Fruit fly (Drosophila melanogaster) whole organism, embryonic: Measurements from ENCODE around the gene CG31680.

Source experiments
- BEAF-32 ChIP-seq: fragments of 200-800 bp; sonication (Bioruptor generic); optimal IDR thresholded peaks from 3 replicates; lab custom pipeline; 2017; ENCODE audit warnings: missing biosample characterization, missing genetic modification characterization, mild to moderate bottlenecking, moderate library complexity, missing genetic modification reagents
- CG10147 ChIP-seq: fragments of 200-800 bp; sonication (Bioruptor generic); optimal IDR thresholded peaks from 2 replicates; lab custom pipeline; 2019; ENCODE audit warnings: missing biosample characterization, mild to moderate bottlenecking, missing genetic modification characterization, moderate library complexity
- CG10321 ChIP-seq: fragments of 200-800 bp; sonication (Bioruptor generic); IDR thresholded peaks from 2 replicates; pipeline ENCODE4 v1.3.6; 2022; ENCODE audit warnings: missing biosample characterization, missing genetic modification characterization
- CG10654 ChIP-seq: fragments of 200-800 bp; sonication (Bioruptor generic); optimal IDR thresholded peaks from 2 replicates; lab custom pipeline; 2016; ENCODE audit warnings: missing biosample characterization, missing genetic modification characterization
- CG10959 ChIP-seq: fragments of 200-800 bp; sonication (Bioruptor generic); IDR thresholded peaks from 2 replicates; pipeline ENCODE4 v1.3.6; 2022; ENCODE audit warnings: missing biosample characterization, missing genetic modification characterization
- CG10979 ChIP-seq: fragments of 200-800 bp; sonication (Bioruptor generic); optimal IDR thresholded peaks from 2 replicates; lab custom pipeline; 2018; ENCODE audit warnings: missing biosample characterization, mild to moderate bottlenecking, missing genetic modification characterization, moderate library complexity
- CG13287 ChIP-seq: fragments of 200-800 bp; sonication (Bioruptor generic); IDR thresholded peaks from 2 replicates; pipeline ENCODE4 v1.3.6; 2022; ENCODE audit warnings: missing biosample characterization, missing genetic modification characterization; ENCODE audit not compliant: partially characterized antibody
- CG13624 ChIP-seq: fragments of 200-800 bp; sonication (Bioruptor generic); optimal IDR thresholded peaks from 2 replicates; lab custom pipeline; 2016; ENCODE audit warnings: missing biosample characterization, missing genetic modification characterization
- CG14710 ChIP-seq: fragments of 200-800 bp; sonication (Bioruptor generic); optimal IDR thresholded peaks from 3 replicates; lab custom pipeline; 2019; ENCODE audit warnings: missing biosample characterization, mild to moderate bottlenecking, missing genetic modification characterization, moderate library complexity
- CG17568 ChIP-seq: fragments of 200-800 bp; sonication (Bioruptor generic); optimal IDR thresholded peaks from 2 replicates; lab custom pipeline; 2018; ENCODE audit warnings: missing biosample characterization, mild to moderate bottlenecking, missing genetic modification characterization, moderate library complexity
- CG17802 ChIP-seq: fragments of 200-800 bp; sonication (Bioruptor generic); optimal IDR thresholded peaks from 2 replicates; lab custom pipeline; 2018; ENCODE audit warnings: missing biosample characterization, mild to moderate bottlenecking, missing genetic modification characterization, moderate library complexity
- CG18011 ChIP-seq: fragments of 200-800 bp; sonication (Bioruptor generic); optimal IDR thresholded peaks from 2 replicates; lab custom pipeline; 2017; ENCODE audit warnings: missing biosample characterization, missing genetic modification characterization, mild to moderate bottlenecking, moderate library complexity, missing genotype
- CG2120 ChIP-seq: fragments of 200-800 bp; sonication (Bioruptor generic); optimal IDR thresholded peaks from 3 replicates; lab custom pipeline; 2016; ENCODE audit warnings: missing biosample characterization, missing genetic modification characterization
- CG2678 ChIP-seq: fragments of 200-800 bp; sonication (Bioruptor generic); optimal IDR thresholded peaks from 3 replicates; lab custom pipeline; 2019; ENCODE audit warnings: missing biosample characterization, mild to moderate bottlenecking, missing genetic modification characterization, moderate library complexity
- CG2712 ChIP-seq: fragments of 200-800 bp; optimal IDR thresholded peaks from 3 replicates; lab custom pipeline; 2019; ENCODE audit warnings: missing biosample characterization, mild to moderate bottlenecking, missing genetic modification characterization, moderate library complexity
- CG30020 ChIP-seq: fragments of 200-800 bp; optimal IDR thresholded peaks from 2 replicates; lab custom pipeline; 2019; ENCODE audit warnings: missing biosample characterization, mild to moderate bottlenecking, missing genetic modification characterization, moderate library complexity
- CG43689 ChIP-seq: fragments of 200-800 bp; sonication (Bioruptor generic); IDR thresholded peaks from 2 replicates; pipeline ENCODE4 v1.3.6; 2022; ENCODE audit warnings: missing biosample characterization, missing genetic modification characterization
- CG4730 ChIP-seq: fragments of 200-800 bp; sonication (Bioruptor generic); IDR thresholded peaks from 2 replicates; pipeline ENCODE4 v1.3.6; 2022; ENCODE audit warnings: missing biosample characterization, missing genetic modification characterization
- CG5180 ChIP-seq: fragments of 200-800 bp; sonication (Bioruptor generic); optimal IDR thresholded peaks from 3 replicates; lab custom pipeline; 2017; ENCODE audit warnings: missing biosample characterization, missing genetic modification characterization, mild to moderate bottlenecking, moderate library complexity, missing genetic modification reagents
- CG7963 ChIP-seq: fragments of 200-800 bp; sonication (Bioruptor generic); IDR thresholded peaks from 3 replicates; pipeline ENCODE4 v1.3.6; 2022; ENCODE audit warnings: missing biosample characterization, missing genetic modification characterization; ENCODE audit not compliant: partially characterized antibody
- CG8089 ChIP-seq: fragments of 200-800 bp; sonication (Bioruptor generic); optimal IDR thresholded peaks from 3 replicates; lab custom pipeline; 2016; ENCODE audit warnings: missing biosample characterization, missing genetic modification characterization
- CG9727 ChIP-seq: fragments of 200-800 bp; sonication (Bioruptor generic); optimal IDR thresholded peaks from 3 replicates; lab custom pipeline; 2017; ENCODE audit warnings: missing biosample characterization, mild to moderate bottlenecking, missing genetic modification characterization
- Camta ChIP-seq: fragments of 200-800 bp; sonication (Bioruptor generic); optimal IDR thresholded peaks from 2 replicates; lab custom pipeline; 2016; ENCODE audit warnings: missing biosample characterization, missing genetic modification characterization
- CrebB ChIP-seq: fragments of 200-800 bp; sonication (Bioruptor generic); optimal IDR thresholded peaks from 3 replicates; lab custom pipeline; 2018; ENCODE audit warnings: missing biosample characterization, mild to moderate bottlenecking, missing genetic modification characterization
- Dad ChIP-seq: fragments of 200-800 bp; sonication (Bioruptor generic); optimal IDR thresholded peaks from 3 replicates; lab custom pipeline; 2016; ENCODE audit warnings: missing biosample characterization, missing genetic modification characterization
- Dip3 ChIP-seq: fragments of 200-800 bp; sonication (Bioruptor generic); optimal IDR thresholded peaks from 3 replicates; lab custom pipeline; 2016; ENCODE audit warnings: missing biosample characterization, missing genetic modification characterization
- E2f2 ChIP-seq: fragments of 200-800 bp; sonication (Bioruptor generic); IDR thresholded peaks from 2 replicates; pipeline ENCODE4 v1.3.6; 2022; ENCODE audit warnings: missing biosample characterization, missing genetic modification characterization
- Ets97D ChIP-seq: fragments of 200-800 bp; sonication (Bioruptor generic); optimal IDR thresholded peaks from 3 replicates; lab custom pipeline; 2016; ENCODE audit warnings: missing biosample characterization, missing genetic modification characterization
- HLH4C ChIP-seq: fragments of 200-800 bp; sonication (Bioruptor generic); IDR thresholded peaks from 3 replicates; pipeline ENCODE4 v1.3.6; 2022; ENCODE audit warnings: missing biosample characterization, missing genetic modification characterization; ENCODE audit not compliant: partially characterized antibody
- Hmr ChIP-seq: fragments of 200-800 bp; sonication (Bioruptor generic); optimal IDR thresholded peaks from 3 replicates; lab custom pipeline; 2017; ENCODE audit warnings: mild to moderate bottlenecking, missing biosample characterization, missing genetic modification reagents, missing genetic modification characterization
- Kr ChIP-seq: fragments of 200-800 bp; sonication (Bioruptor generic); optimal IDR thresholded peaks from 2 replicates; lab custom pipeline; 2017; ENCODE audit warnings: missing biosample characterization, mild to moderate bottlenecking, missing genetic modification characterization
- Opbp ChIP-seq: fragments of 200-800 bp; sonication (Bioruptor generic); IDR thresholded peaks from 3 replicates; pipeline ENCODE4 v1.3.6; 2022; ENCODE audit warnings: missing biosample characterization, missing genetic modification characterization; ENCODE audit not compliant: partially characterized antibody
- TFAM ChIP-seq: fragments of 200-800 bp; sonication (Bioruptor generic); optimal IDR thresholded peaks from 2 replicates; lab custom pipeline; 2017; ENCODE audit warnings: missing biosample characterization, missing genetic modification characterization, inconsistent platforms
- ac ChIP-seq: fragments of 200-800 bp; sonication (Bioruptor generic); optimal IDR thresholded peaks from 3 replicates; lab custom pipeline; 2017; ENCODE audit warnings: missing biosample characterization, mild to moderate bottlenecking, missing genetic modification characterization
- ato ChIP-seq: fragments of 200-800 bp; sonication (Bioruptor generic); IDR thresholded peaks from 2 replicates; pipeline ENCODE4 v1.3.6; 2022; ENCODE audit warnings: missing biosample characterization, missing genetic modification characterization; ENCODE audit not compliant: partially characterized antibody
- az2 ChIP-seq: fragments of 200-800 bp; sonication (Bioruptor generic); optimal IDR thresholded peaks from 3 replicates; lab custom pipeline; 2016; ENCODE audit warnings: missing biosample characterization, missing genetic modification characterization
- cad ChIP-seq: fragments of >200 bp; optimal IDR thresholded peaks from 2 replicates; lab custom pipeline; 2017; ENCODE audit warnings: missing biosample characterization, missing genetic modification characterization
- chif ChIP-seq, 2 experiments: fragments of 200-800 bp; sonication (Bioruptor generic); optimal IDR thresholded peaks; 3 replicates each; lab custom pipeline; 2016; ENCODE audit warnings: missing biosample characterization in 2 of 2, missing genetic modification characterization in 2 of 2
- chn ChIP-seq: fragments of 200-800 bp; sonication (Bioruptor generic); optimal IDR thresholded peaks from 2 replicates; lab custom pipeline; 2016; ENCODE audit warnings: missing biosample characterization, missing genetic modification characterization
- exex ChIP-seq: fragments of 200-800 bp; sonication (Bioruptor generic); optimal IDR thresholded peaks from 4 replicates; lab custom pipeline; 2018; ENCODE audit warnings: missing biosample characterization, mild to moderate bottlenecking, missing genetic modification characterization, moderate library complexity
- pan ChIP-seq, 4 experiments: fragments of >200 bp in 3 of 4; fragments of 200-800 bp in 1 of 4; sonication (Bioruptor generic) in 1 of 4; optimal IDR thresholded peaks in 3 of 4; IDR thresholded peaks in 1 of 4; 2 replicates each; pipeline versions ENCODE4 v1.3.6 to Lab custom; 2017 to 2022; ENCODE audit warnings: missing biosample characterization in 2 of 4, missing genetic modification characterization in 2 of 4, mixed read lengths in 1 of 4
- pb ChIP-seq: fragments of 200-800 bp; sonication (Bioruptor generic); optimal IDR thresholded peaks from 3 replicates; lab custom pipeline; 2016; ENCODE audit warnings: missing biosample characterization, missing genetic modification characterization
- schlank ChIP-seq: fragments of 200-800 bp; sonication (Bioruptor generic); optimal IDR thresholded peaks from 2 replicates; lab custom pipeline; 2018; ENCODE audit warnings: missing biosample characterization, mild to moderate bottlenecking, missing genetic modification characterization
- shn ChIP-seq: fragments of 200-800 bp; sonication (Bioruptor generic); optimal IDR thresholded peaks from 3 replicates; lab custom pipeline; 2016; ENCODE audit warnings: missing biosample characterization, missing genetic modification characterization
- sima ChIP-seq: fragments of 200-800 bp; sonication (Bioruptor generic); optimal IDR thresholded peaks from 2 replicates; lab custom pipeline; 2016; ENCODE audit warnings: missing biosample characterization, missing genetic modification characterization
- slbo ChIP-seq: fragments of 200-800 bp; sonication (Bioruptor generic); IDR thresholded peaks from 2 replicates; pipeline ENCODE4 v1.3.6; 2022; ENCODE audit warnings: missing biosample characterization, missing genetic modification characterization
- slou ChIP-seq: fragments of 200-800 bp; sonication (Bioruptor generic); optimal IDR thresholded peaks from 3 replicates; lab custom pipeline; 2016; ENCODE audit warnings: missing biosample characterization, missing genetic modification characterization
- stwl ChIP-seq: fragments of 200-800 bp; sonication (Bioruptor generic); optimal IDR thresholded peaks from 3 replicates; lab custom pipeline; 2018; ENCODE audit warnings: missing biosample characterization, mild to moderate bottlenecking, missing genetic modification characterization, moderate library complexity
- tin ChIP-seq: fragments of 200-800 bp; sonication (Bioruptor generic); optimal IDR thresholded peaks from 3 replicates; lab custom pipeline; 2016; ENCODE audit warnings: missing biosample characterization, missing genetic modification characterization
- wek ChIP-seq: fragments of 200-800 bp; sonication (Bioruptor generic); optimal IDR thresholded peaks from 3 replicates; lab custom pipeline; 2018; ENCODE audit warnings: missing biosample characterization, mild to moderate bottlenecking, missing genetic modification characterization, moderate library complexity

CG31680 gene

DNA sequence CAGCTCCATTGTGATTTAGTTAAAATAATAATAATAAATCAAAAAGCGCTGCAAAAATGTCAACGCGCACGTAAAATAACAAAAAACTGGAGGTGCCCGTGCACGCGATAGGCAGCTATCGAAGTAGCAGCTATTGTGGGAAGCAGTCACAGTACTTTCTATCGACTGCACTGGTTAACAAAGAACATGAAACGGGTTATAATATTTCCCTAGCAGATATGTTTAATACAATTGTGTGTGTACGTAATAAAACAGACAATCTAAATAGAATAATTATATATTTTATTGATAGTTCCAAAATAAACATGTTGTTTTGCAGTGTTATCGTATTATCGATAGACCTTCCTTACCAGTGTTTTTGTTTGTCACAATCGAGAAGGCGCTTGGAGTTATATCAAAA lies 36.0 kb downstream of the CG31680 start, which contains the start of the genes CG31678 and IKKepsilon (continued):
- TF ChIP-seq CG10979 (tag; lab: Kevin White, UChicago) (peak; percentile 23), Kr (GFP tag; lab: Kevin White, UChicago) (no peak), BEAF-32 (peak; percentile 85), CG2678 (tag; lab: Kevin White, UChicago) (no peak), CG14710 (peak; percentile 61), chif (GFP tag; optimal IDR thresholded peaks at IDR 0.05; lab: Kevin White, UChicago) (no peak), CG5180 (GFP tag; lab: Kevin White, UChicago) (no peak), CG10147 (GFP tag; lab: Kevin White, UChicago) (peak; percentile 29), CG30020 (tag; lab: Kevin White, UChicago) (peak; percentile 51), chn (no peak), CG2712 (tag; lab: Kevin White, UChicago) (peak; percentile 58), CG4730 (no peak), sima (GFP tag; lab: Kevin White, UChicago) (no peak), slbo (GFP tag; lab: Robert Waterston, UW) (peak; percentile 70), CG10321 (GFP tag; lab: Robert Waterston, UW) (no peak), stwl (tag; lab: Kevin White, UChicago) (peak; percentile 63), Dad (GFP tag; lab: Kevin White, UChicago) (no peak), CG10959 (no peak), CG8089 (GFP tag; lab: Kevin White, UChicago) (no peak), pb (GFP tag; lab: Kevin White, UChicago) (no peak), CG7963 (GFP tag; lab: Robert Waterston, UW) (peak; percentile 87), CG2120 (GFP tag; lab: Kevin White, UChicago) (peak; percentile 60), Ets97D (GFP tag; lab: Kevin White, UChicago) (peak; percentile 26), CG17568 (GFP tag; lab: Kevin White, UChicago) (no peak), cad (GFP tag; lab: Kevin White, UChicago) (no peak), HLH4C (peak; percentile 98), TFAM (GFP tag; lab: Kevin White, UChicago) (no peak), schlank (no peak), ato (GFP tag; lab: Robert Waterston, UW) (peak; percentile 83), wek (GFP tag; lab: Kevin White, UChicago) (no peak), Opbp (GFP tag; lab: Robert Waterston, UW) (peak; percentile 89), CG18011 (GFP tag; lab: Kevin White, UChicago) (no peak), ac (GFP tag; lab: Kevin White, UChicago) (no peak), tin (peak; percentile 9), Dip3 (GFP tag; lab: Kevin White, UChicago) (no peak), exex (no peak), E2f2 (GFP tag; lab: Robert Waterston, UW) (peak; percentile 49), CG9727 (GFP tag; lab: Kevin White, UChicago) (peak; percentile 38), az2 (GFP tag; lab: Kevin White, UChicago) (peak; percentile 33), CrebB (tag; lab: Kevin White, UChicago) (no peak), CG13624 (GFP tag; lab: Kevin White, UChicago) (no peak), CG10654 (GFP tag; lab: Kevin White, UChicago) (peak; percentile 11), pan (optimal IDR thresholded peaks at IDR 0.05; lab: Kevin White, UChicago) (no peak), pan (GFP tag; optimal IDR thresholded peaks at IDR 0.05 in 1 of 2, IDR thresholded peaks at IDR 0.05 in 1 of 2) (peak in 1 of 2 experiments; percentile 64), slou (GFP tag; lab: Kevin White, UChicago) (no peak), CG13287 (GFP tag; lab: Robert Waterston, UW) (peak; percentile 96), CG17802 (no peak), Hmr (GFP tag; lab: Kevin White, UChicago) (no peak), Camta (GFP tag; lab: Kevin White, UChicago) (no peak), CG43689 (GFP tag; lab: Robert Waterston, UW) (no peak), shn (GFP tag; lab: Kevin White, UChicago) (no peak)
